Fruit fly (Drosophila melanogaster): ENCODE data around the gene dachs.

DNA sequence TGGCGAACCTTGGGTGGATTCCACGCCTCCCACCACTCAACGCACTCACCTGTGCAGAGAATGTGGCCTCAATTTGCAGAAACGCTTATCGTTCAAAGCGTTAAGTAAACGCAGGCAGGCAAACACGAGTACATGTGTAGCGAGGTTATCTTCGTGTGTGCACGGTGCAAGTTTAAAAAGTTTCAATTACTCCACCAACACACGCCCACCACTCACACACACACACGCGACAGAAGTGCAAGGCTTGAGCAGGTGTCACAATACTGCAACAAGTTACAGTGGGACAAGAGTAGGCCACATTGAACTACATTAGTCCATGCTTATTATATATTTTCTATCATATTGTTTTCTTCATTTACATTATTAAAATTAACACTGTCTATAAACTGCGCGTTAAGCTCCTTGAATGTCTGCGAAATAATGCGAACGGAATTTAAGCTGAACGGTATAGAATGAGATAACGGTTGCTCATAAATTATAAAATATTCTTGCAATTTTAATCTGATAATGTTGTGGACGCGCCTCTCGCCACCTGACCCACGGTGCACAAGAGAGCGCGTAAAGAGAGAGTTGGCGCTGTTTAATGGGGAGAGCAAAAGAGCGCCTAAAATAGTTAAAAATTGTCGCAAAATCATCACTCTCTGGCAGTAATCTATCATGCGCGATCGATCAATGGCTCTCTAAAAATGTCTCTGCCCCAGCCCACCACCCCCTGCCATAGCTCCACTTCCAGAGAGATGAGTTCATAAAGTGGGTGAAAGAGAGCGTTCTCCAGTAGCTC, 68.1 kb downstream of the dachs start:
- TF ChIP-seq CG8478 (optimal IDR thresholded peaks at IDR 0.05) (no peak), CTCF (optimal IDR thresholded peaks at IDR 0.05) (no peak)
